Worm (Caenorhabditis elegans) whole organism, early embryonic: ENCODE results near the gene Y53F4B.14.

Experiments
- B0310.2 ChIP-seq: sonication (generic microtip); optimal IDR thresholded peaks from 2 replicates; lab custom pipeline; 2016; ENCODE audit warnings: mild to moderate bottlenecking, missing genetic modification characterization, missing compliant biosample characterization
- ama-1 ChIP-seq: fragments of 150-350 bp; optimal IDR thresholded peaks from 2 replicates; lab custom pipeline; 2014
- ets-7 ChIP-seq: sonication (generic microtip); optimal IDR thresholded peaks from 2 replicates; lab custom pipeline; 2016; ENCODE audit warnings: missing genotype, missing genetic modification characterization, missing compliant biosample characterization
- flt-1 ChIP-seq: fragments of 200-800 bp; sonication (Bioruptor generic); IDR thresholded peaks from 2 replicates; pipeline ENCODE4 v1.3.6; 2022; ENCODE audit warnings: missing genetic modification characterization, missing compliant biosample characterization
- hmbx-1 ChIP-seq: sonication (generic microtip); optimal IDR thresholded peaks from 2 replicates; lab custom pipeline; 2016; ENCODE audit warnings: mild to moderate bottlenecking, missing genetic modification characterization, missing compliant biosample characterization
- hmg-4 ChIP-seq: fragments of 200-800 bp; sonication (Bioruptor generic); optimal IDR thresholded peaks from 2 replicates; lab custom pipeline; 2018; ENCODE audit warnings: mild to moderate bottlenecking, missing genetic modification characterization, missing compliant biosample characterization
- hnd-1 ChIP-seq: sonication (generic microtip); optimal IDR thresholded peaks from 2 replicates; lab custom pipeline; 2016; ENCODE audit warnings: missing genetic modification characterization, missing compliant biosample characterization
- scrt-1 ChIP-seq: fragments of 200-800 bp; sonication (Bioruptor generic); IDR thresholded peaks from 2 replicates; pipeline ENCODE4 v1.3.6; 2022; ENCODE audit warnings: missing genetic modification characterization, missing compliant biosample characterization
- sea-1 ChIP-seq: fragments of 200-800 bp; sonication (Bioruptor generic); conservative IDR thresholded peaks from 2 replicates; pipeline ENCODE4 v1.3.6; 2022; ENCODE audit warnings: missing genetic modification characterization, missing compliant biosample characterization
- tbx-11 ChIP-seq: fragments of 200-800 bp; sonication (Bioruptor generic); IDR thresholded peaks from 2 replicates; pipeline ENCODE4 v1.3.6; 2022; ENCODE audit warnings: missing genetic modification characterization, missing compliant biosample characterization

DNA sequence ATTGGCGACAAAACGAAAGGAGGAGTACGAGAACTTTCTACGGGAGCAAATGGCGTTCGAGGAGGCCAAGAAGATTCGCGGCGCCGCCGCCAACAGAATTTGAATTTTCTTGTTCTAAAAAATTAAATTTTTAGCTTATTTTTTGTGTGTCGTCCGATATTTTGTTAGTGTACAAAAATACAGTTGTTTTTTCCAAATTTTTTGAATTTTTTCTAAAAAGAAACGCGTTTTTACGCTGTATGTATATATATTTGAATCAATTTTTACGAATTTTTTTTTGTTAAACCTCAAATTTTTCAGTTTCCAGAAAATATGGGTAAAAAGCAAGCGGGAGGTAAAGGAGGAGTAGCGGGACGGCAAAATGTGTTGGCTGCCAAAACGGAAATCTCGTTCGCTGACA lies 1.3 kb downstream of the Y53F4B.14 start, which contains the start of gene trip-4:
- TF ChIP-seq hmbx-1 (tag; lab: Kevin White, UChicago) (no peak), B0310.2 (tag; lab: Kevin White, UChicago) (no peak), scrt-1 (GFP tag; lab: Robert Waterston, UW) (no peak), ets-7 (tag; lab: Kevin White, UChicago) (no peak), hnd-1 (no peak), ama-1 (lab: Kevin White, UChicago) (no peak), flt-1 (GFP tag; lab: Robert Waterston, UW) (no peak), hmg-4 (GFP tag; lab: Kevin White, UChicago) (no peak), tbx-11 (GFP tag; lab: Robert Waterston, UW) (no peak), sea-1 (GFP tag; lab: Robert Waterston, UW) (no peak)
